Worm (Caenorhabditis elegans) whole organism, L4/young adult: ENCODE results near the gene K08F4.5.

Experiments used
- W03F9.2 ChIP-seq: fragments of 150-350 bp; optimal IDR thresholded peaks from 2 replicates; lab custom pipeline; 2014; ENCODE audit warnings: missing biosample characterization, missing genetic modification characterization
- dao-5 ChIP-seq: sonication (generic microtip); optimal IDR thresholded peaks from 2 replicates; lab custom pipeline; 2016; ENCODE audit warnings: missing genotype, missing genetic modification characterization, moderate library complexity, missing compliant biosample characterization
- him-1 ChIP-seq: sonication (generic microtip); optimal IDR thresholded peaks from 2 replicates; lab custom pipeline; 2016; ENCODE audit warnings: missing genotype, missing genetic modification reagents, missing genetic modification characterization, missing compliant biosample characterization

K08F4.5 gene

ce11 chrIV:10135817-10136216 lies at the start of gene K08F4.5:
Gene K08F4.5, minus strand, starts transcription at chrIV:10135917.
- TF ChIP-seq him-1 (no peak), dao-5 (tag; lab: Kevin White, UChicago) (no peak)

ce11 chrIV:10180133-10180749 lies 44.5 kb upstream of the K08F4.5 start, which contains the start of gene gta-1:
Gene gta-1, plus strand, starts transcription at chrIV:10180660.
- no peak for TF ChIP-seq W03F9.2 (tag; lab: Kevin White, UChicago)
- TF ChIP-seq dao-5 (tag; lab: Kevin White, UChicago): no peak
- no peak for TF ChIP-seq him-1

- TF ChIP-seq him-1: no peak
- no peak for TF ChIP-seq W03F9.2 (tag; lab: Kevin White, UChicago)
- TF ChIP-seq dao-5 (tag; lab: Kevin White, UChicago): no peak
Observed at ce11 chrIV:10177779-10178178, 42.1 kb upstream of the K08F4.5 start, which contains the start of gene mspn-1. Gene mspn-1, plus strand, starts transcription at chrIV:10177968.

DNA sequence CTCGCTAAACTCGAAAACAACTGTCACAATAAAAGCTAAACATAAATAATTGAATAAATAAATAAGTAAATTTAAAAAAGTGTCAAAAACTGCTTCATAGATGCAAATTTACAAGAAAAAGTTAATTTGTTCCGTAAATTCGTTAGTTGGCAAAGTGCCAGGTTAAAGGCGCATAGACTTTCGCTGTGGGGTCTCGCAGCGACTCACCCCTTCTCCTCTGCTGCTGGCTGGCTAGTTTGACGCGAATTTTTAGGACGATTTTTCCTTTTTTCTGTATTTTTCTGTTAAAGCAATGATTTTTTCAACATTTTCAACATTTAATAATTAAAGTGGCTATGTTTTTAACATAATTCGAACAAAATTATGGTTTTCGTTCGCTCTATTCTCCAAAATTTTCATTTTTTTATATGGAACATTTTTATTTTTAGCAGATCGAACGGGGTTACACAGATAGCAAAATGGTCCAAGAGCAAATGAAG lies 40.6 kb upstream of the K08F4.5 start, which contains the start of gene rack-1:
TSS of gene rack-1 (plus strand) at position 429 of the 479 bp plus-strand sequence.
- TF ChIP-seq dao-5 (tag; lab: Kevin White, UChicago) (no peak), W03F9.2 (tag; lab: Kevin White, UChicago) (peak; percentile 74), him-1 (peak; percentile 8)

- TF ChIP-seq W03F9.2 (tag; lab: Kevin White, UChicago): no peak
- TF ChIP-seq dao-5 (tag; lab: Kevin White, UChicago): no peak
- no peak for TF ChIP-seq him-1
Observed at ce11 chrIV:10174932-10175732, 39.4 kb upstream of the K08F4.5 start.

DNA sequence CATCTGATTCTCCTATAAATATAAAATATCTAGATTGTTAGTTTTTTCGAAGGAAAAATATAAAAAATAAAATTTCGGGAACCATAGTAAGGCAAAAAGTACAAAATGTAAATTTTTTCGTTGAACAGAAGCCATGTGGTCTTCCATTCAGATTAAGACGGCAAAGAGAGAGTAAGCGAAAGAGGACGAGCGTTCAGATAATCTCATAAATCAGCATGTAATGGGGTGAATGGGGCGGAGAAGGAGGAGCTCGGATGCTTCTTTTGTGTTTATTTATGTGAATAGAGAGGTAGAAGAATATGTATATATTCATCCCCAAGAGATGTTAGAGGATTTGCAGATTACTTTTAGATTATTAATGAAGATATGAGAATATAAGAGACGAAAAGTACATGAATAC lies 38.6 kb upstream of the K08F4.5 start, which contains the start of gene pxf-1:
TSS of gene pxf-1 (minus strand) at position 14 of the 400 bp plus-strand sequence.
- TF ChIP-seq W03F9.2 (tag; lab: Kevin White, UChicago) (no peak), dao-5 (tag; lab: Kevin White, UChicago) (no peak), him-1 (no peak)

- TF ChIP-seq dao-5 (tag; lab: Kevin White, UChicago) (no peak), W03F9.2 (tag; lab: Kevin White, UChicago) (no peak), him-1 (no peak)
Observed at ce11 chrIV:10170808-10171207, 35.1 kb upstream of the K08F4.5 start.

DNA sequence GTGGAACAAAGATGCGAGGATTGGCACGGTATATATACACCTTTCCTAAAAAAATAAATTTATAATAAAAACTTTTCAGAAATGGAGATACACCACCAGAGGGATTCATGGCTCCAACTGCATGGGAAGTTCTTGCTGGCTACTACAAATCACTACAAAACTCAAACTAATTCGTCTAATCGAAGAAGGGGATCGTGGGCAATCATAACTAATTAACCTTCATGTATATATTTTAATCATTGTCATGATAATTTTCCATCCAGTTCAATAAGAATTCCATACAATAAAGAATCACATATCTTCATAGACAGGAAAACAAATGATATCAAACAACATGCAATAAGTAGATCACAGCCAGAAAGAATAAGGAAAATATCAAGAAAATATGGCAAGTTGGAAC lies 28.4 kb upstream of the K08F4.5 start:
- TF ChIP-seq dao-5 (tag; lab: Kevin White, UChicago) (no peak), W03F9.2 (tag; lab: Kevin White, UChicago) (no peak), him-1 (no peak)

DNA sequence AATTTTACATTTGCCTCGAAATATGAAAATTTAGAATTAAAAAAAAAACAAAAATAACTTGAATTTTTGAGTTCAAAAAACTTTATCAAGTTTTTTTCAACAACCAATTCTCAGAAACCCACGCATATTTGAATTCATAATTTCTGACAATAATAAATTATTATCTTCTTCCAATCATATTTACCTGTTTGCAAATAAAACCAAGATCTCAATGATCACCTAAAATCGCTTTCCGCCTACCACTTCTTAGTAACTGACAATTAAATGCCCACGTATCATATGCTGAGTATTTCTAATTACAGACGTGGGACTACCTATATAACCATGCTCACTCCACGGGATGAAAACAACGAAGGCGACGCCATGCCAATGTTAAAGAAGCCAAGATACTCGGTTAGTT lies 26.0 kb upstream of the K08F4.5 start, which contains the start of gene pps-1:
TSS of gene pps-1 (plus strand) at position 301 of the 400 bp plus-strand sequence.
- TF ChIP-seq dao-5 (tag; lab: Kevin White, UChicago) (no peak), W03F9.2 (tag; lab: Kevin White, UChicago) (no peak), him-1 (no peak)

- TF ChIP-seq W03F9.2 (tag; lab: Kevin White, UChicago) (no peak), dao-5 (tag; lab: Kevin White, UChicago) (no peak), him-1 (no peak)
Observed at ce11 chrIV:10157489-10158088, 21.9 kb upstream of the K08F4.5 start, which contains the start of gene ttr-53. Gene ttr-53, plus strand, starts transcription at chrIV:10158038.

- no peak for TF ChIP-seq W03F9.2 (tag; lab: Kevin White, UChicago)
- no peak for TF ChIP-seq him-1
- no peak for TF ChIP-seq dao-5 (tag; lab: Kevin White, UChicago)
Observed at ce11 chrIV:10157034-10157433, 21.3 kb upstream of the K08F4.5 start.

- TF ChIP-seq him-1 (no peak), W03F9.2 (tag; lab: Kevin White, UChicago) (no peak), dao-5 (tag; lab: Kevin White, UChicago) (no peak)
Observed at ce11 chrIV:10155475-10155874, 19.8 kb upstream of the K08F4.5 start, which contains the start of gene ttr-54. Gene ttr-54, plus strand, starts transcription at chrIV:10155775.

- no peak for TF ChIP-seq dao-5 (tag; lab: Kevin White, UChicago)
Observed at ce11 chrIV:10153479-10153878, 17.8 kb upstream of the K08F4.5 start.
